Fruit fly (Drosophila melanogaster): ENCODE measurements around the gene CG31704.

DNA sequence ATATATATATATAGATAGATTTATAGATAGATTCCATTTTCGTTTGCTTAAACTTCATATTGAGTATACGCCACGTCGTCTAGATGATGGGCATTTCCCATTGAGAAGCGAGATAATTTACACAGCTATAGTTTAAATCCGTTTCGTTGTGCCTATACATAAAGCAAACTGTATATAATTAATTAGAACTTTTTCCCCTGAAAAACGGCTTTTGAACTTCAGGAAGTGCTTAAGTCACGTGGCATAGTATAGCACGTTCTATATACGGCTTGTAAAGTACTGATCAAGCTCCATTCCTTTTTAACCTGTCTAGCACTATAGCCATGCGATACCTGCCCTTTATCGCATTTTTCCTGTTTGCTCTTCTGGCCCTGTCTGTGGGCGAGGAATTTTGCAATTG lies 879 bp upstream of the CG31704 start, which contains the start of gene Sfp33A3:
- no peak for TF ChIP-seq eg (GFP tag; IDR thresholded peaks at IDR 0.05)
- TF ChIP-seq OdsH (GFP tag; optimal IDR thresholded peaks at IDR 0.05) = no peak
- no peak for TF ChIP-seq CG4318 (GFP tag; optimal IDR thresholded peaks at IDR 0.05)
- TF ChIP-seq spab (GFP tag; optimal IDR thresholded peaks at IDR 0.05) = no peak
- no peak for TF ChIP-seq CG10669 (GFP tag; optimal IDR thresholded peaks at IDR 0.05)
- no peak for TF ChIP-seq CG8319 (GFP tag; optimal IDR thresholded peaks at IDR 0.05)
- TF ChIP-seq Lpt (GFP tag; optimal IDR thresholded peaks at IDR 0.05) = no peak
- TF ChIP-seq achi (GFP tag; optimal IDR thresholded peaks at IDR 0.05) = no peak
- TF ChIP-seq CG6808 (GFP tag; optimal IDR thresholded peaks at IDR 0.05) = no peak
- no peak for TF ChIP-seq Hr39 (GFP tag; optimal IDR thresholded peaks at IDR 0.05)
